Fruit fly (Drosophila melanogaster): ENCODE data around the gene Oli.

Gene Oli

dm6 chr2L:17582994-17583393, 6.0 kb upstream of the Oli start (continued):
- TF ChIP-seq otp (GFP tag; IDR thresholded peaks at IDR 0.05) (0 out of 3 replicates have a peak, but pooled peaks have one; percentile 19), Optix (GFP tag; IDR thresholded peaks at IDR 0.05) (no peak; the same call in 2 of the 3 replicates), CG15269 (tag; optimal IDR thresholded peaks at IDR 0.05) (peak; percentile 32), CG13894 (tag; optimal IDR thresholded peaks at IDR 0.05) (no peak), oc (tag; optimal IDR thresholded peaks at IDR 0.05) (peak; percentile 68), Xbp1 (GFP tag; optimal IDR thresholded peaks at IDR 0.05) (peak; percentile 50), jumu (GFP tag; optimal IDR thresholded peaks at IDR 0.05) (peak; percentile 48), gsb-n (tag; optimal IDR thresholded peaks at IDR 0.05) (peak; percentile 63), PHDP (tag; optimal IDR thresholded peaks at IDR 0.05) (peak; percentile 41), CG18619 (GFP tag; optimal IDR thresholded peaks at IDR 0.05) (peak; percentile 18), CG8290 (GFP tag; optimal IDR thresholded peaks at IDR 0.05) (no peak), CG8290 (tag; optimal IDR thresholded peaks at IDR 0.05) (peak in 1 of 2 experiments; percentile 37), Hr51 (GFP tag; optimal IDR thresholded peaks at IDR 0.05) (peak in 1 of 2 experiments; percentile 52), sob (GFP tag; IDR thresholded peaks at IDR 0.05) (peak; percentile 18; the same call in 1 of the 2 replicates), nmo (GFP tag; optimal IDR thresholded peaks at IDR 0.05) (peak; percentile 58), CG3407 (GFP tag; optimal IDR thresholded peaks at IDR 0.05) (peak; percentile 48), CG10209 (GFP tag; optimal IDR thresholded peaks at IDR 0.05) (peak; percentile 42), CG13424 (tag; optimal IDR thresholded peaks at IDR 0.05) (peak; percentile 52), h (optimal IDR thresholded peaks at IDR 0.05) (no peak), CG4617 (GFP tag; optimal IDR thresholded peaks at IDR 0.05; ENCODE audit: borderline replicate concordance) (peak; percentile 6), grau (tag; optimal IDR thresholded peaks at IDR 0.05) (peak; percentile 56), CG16815 (GFP tag; optimal IDR thresholded peaks at IDR 0.05) (peak; percentile 27), CG2712 (tag; optimal IDR thresholded peaks at IDR 0.05) (peak; percentile 35), zen2 (GFP tag; IDR thresholded peaks at IDR 0.05; ENCODE audit: partially characterized antibody) (no peak), slbo (GFP tag; IDR thresholded peaks at IDR 0.05) (0 out of 2 replicates have a peak, but pooled peaks have one; percentile 8), CG12071 (GFP tag; optimal IDR thresholded peaks at IDR 0.05) (no peak), Trl (optimal IDR thresholded peaks at IDR 0.05) (no peak), Trl (GFP tag; optimal IDR thresholded peaks at IDR 0.05) (peak; percentile 28), CG10979 (tag; optimal IDR thresholded peaks at IDR 0.05) (peak; percentile 65), ewg (GFP tag; optimal IDR thresholded peaks at IDR 0.05) (peak; percentile 24), pfk (GFP tag; optimal IDR thresholded peaks at IDR 0.05) (no peak), row (GFP tag; IDR thresholded peaks at IDR 0.05) (peak; percentile 66), vnd (GFP tag; IDR thresholded peaks at IDR 0.05; ENCODE audit: partially characterized antibody) (no peak), CG10267 (tag; optimal IDR thresholded peaks at IDR 0.05) (peak; percentile 22), cato (GFP tag; optimal IDR thresholded peaks at IDR 0.05; ENCODE audit: borderline replicate concordance) (peak; percentile 20), Lpt (GFP tag; optimal IDR thresholded peaks at IDR 0.05) (no peak), CG9797 (GFP tag; optimal IDR thresholded peaks at IDR 0.05) (no peak), zfh1 (GFP tag; IDR thresholded peaks at IDR 0.05) (peak; percentile 67), fd96Cb (tag; optimal IDR thresholded peaks at IDR 0.05) (peak; percentile 28), NC2β (GFP tag; optimal IDR thresholded peaks at IDR 0.05) (peak; percentile 29), CG17802 (tag; optimal IDR thresholded peaks at IDR 0.05) (no peak), CG12155 (GFP tag; optimal IDR thresholded peaks at IDR 0.05) (peak; percentile 16), z (GFP tag; IDR thresholded peaks at IDR 0.05) (no peak), p53 (GFP tag; optimal IDR thresholded peaks at IDR 0.05) (no peak), CG4820 (GFP tag; optimal IDR thresholded peaks at IDR 0.05) (peak; percentile 38), CG9609 (GFP tag; optimal IDR thresholded peaks at IDR 0.05) (peak; percentile 38), tup (GFP tag; optimal IDR thresholded peaks at IDR 0.05) (no peak), CG30403 (GFP tag; optimal IDR thresholded peaks at IDR 0.05) (peak; percentile 37), lilli (GFP tag; optimal IDR thresholded peaks at IDR 0.05) (peak; percentile 38), zf30C (GFP tag; optimal IDR thresholded peaks at IDR 0.05) (peak; percentile 75), CG33557 (GFP tag; optimal IDR thresholded peaks at IDR 0.05) (peak; percentile 27)

Data from whole organism, embryonic.